Worm (Caenorhabditis elegans): ENCODE measurements around the gene cyp-33D1.

ce11 chrV:16142371-16142770, 33.3 kb downstream of the cyp-33D1 start, which contains the start of gene fbxa-18:
- TF ChIP-seq tab-1 (GFP tag; IDR thresholded peaks at IDR 0.05) = no peak
- TF ChIP-seq cog-1 (tag; optimal IDR thresholded peaks at IDR 0.05) = no peak
- no peak for TF ChIP-seq T22C8.4 (GFP tag; IDR thresholded peaks at IDR 0.05)
